Worm (Caenorhabditis elegans): ENCODE measurements around the gene fbxa-137.

- no peak for TF ChIP-seq ceh-16 (tag; optimal IDR thresholded peaks at IDR 0.05)
- no peak for TF ChIP-seq nhr-77 (tag; optimal IDR thresholded peaks at IDR 0.05)
- TF ChIP-seq unc-62 (GFP tag; optimal IDR thresholded peaks at IDR 0.05), result no peak
- no peak for TF ChIP-seq ama-1 (optimal IDR thresholded peaks at IDR 0.05)
- no peak for TF ChIP-seq snpc-4 (tag; optimal IDR thresholded peaks at IDR 0.05)
Measured at ce11 chrV:2308246-2308645, 29.6 kb downstream of the fbxa-137 start.
